Worm (Caenorhabditis elegans): ENCODE measurements around the gene nlp-2.

DNA sequence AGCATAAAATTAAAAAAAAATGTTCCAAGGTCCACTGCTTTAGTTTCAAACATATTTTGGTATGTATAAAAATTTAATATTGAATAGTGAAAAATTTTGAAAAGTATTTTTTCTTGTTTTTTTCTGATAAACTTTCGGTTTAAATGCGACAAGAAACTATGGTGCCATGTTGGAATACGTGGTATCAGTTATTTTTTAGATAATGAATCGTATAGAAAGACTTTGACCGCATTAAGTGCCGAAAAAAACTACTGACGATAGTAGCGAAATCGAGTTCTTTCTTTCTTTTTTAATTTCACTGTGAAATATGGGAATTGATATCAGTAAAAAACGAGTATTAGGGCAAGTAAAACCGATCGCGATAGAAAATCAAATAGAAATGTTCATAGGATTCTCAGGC is 21.3 kb upstream of the nlp-2 start, which contains the start of gene T24D8.6:
- TF ChIP-seq unc-62 (GFP tag; optimal IDR thresholded peaks at IDR 0.05) = no peak
- no peak for TF ChIP-seq nhr-129 (tag; optimal IDR thresholded peaks at IDR 0.05)
- TF ChIP-seq snpc-4 (tag; optimal IDR thresholded peaks at IDR 0.05) = no peak
- no peak for TF ChIP-seq mdl-1 (tag; optimal IDR thresholded peaks at IDR 0.05)
- no peak for TF ChIP-seq lin-13 (GFP tag; optimal IDR thresholded peaks at IDR 0.05)
- no peak for TF ChIP-seq ceh-82 (tag; optimal IDR thresholded peaks at IDR 0.05)
- no peak for TF ChIP-seq elt-3 (tag; optimal IDR thresholded peaks at IDR 0.05)
- no peak for TF ChIP-seq aly-2 (tag; optimal IDR thresholded peaks at IDR 0.05)
- TF ChIP-seq lin-39 (tag; optimal IDR thresholded peaks at IDR 0.05) = no peak
- TF ChIP-seq fos-1 (tag; optimal IDR thresholded peaks at IDR 0.05) = no peak
- no peak for TF ChIP-seq ama-1 (optimal IDR thresholded peaks at IDR 0.05)
- TF ChIP-seq blmp-1 (tag; optimal IDR thresholded peaks at IDR 0.05; ENCODE audit: insufficient read depth) = no peak
- TF ChIP-seq sma-3 (GFP tag; optimal IDR thresholded peaks at IDR 0.05) = no peak
- no peak for TF ChIP-seq zag-1 (tag; optimal IDR thresholded peaks at IDR 0.05)

All from whole organism, L2 larva.